Fruit fly (Drosophila melanogaster) whole organism, embryonic: ENCODE results near the gene Drs.
A peak's percentile ranks its signal among the peaks of the same experiment; 100 is the strongest.

Experiments used
- Blimp-1 ChIP-seq: fragments of 200-800 bp; sonication (Bioruptor generic); optimal IDR thresholded peaks from 3 replicates; lab custom pipeline; 2018; ENCODE audit warnings: missing biosample characterization, missing genetic modification characterization, mild to moderate bottlenecking, moderate library complexity, missing genetic modification reagents
- CG10147 ChIP-seq: fragments of 200-800 bp; sonication (Bioruptor generic); optimal IDR thresholded peaks from 2 replicates; lab custom pipeline; 2019; ENCODE audit warnings: missing biosample characterization, mild to moderate bottlenecking, missing genetic modification characterization, moderate library complexity
- CG10321 ChIP-seq: fragments of 200-800 bp; sonication (Bioruptor generic); IDR thresholded peaks from 2 replicates; pipeline ENCODE4 v1.3.6; 2022; ENCODE audit warnings: missing biosample characterization, missing genetic modification characterization
- CG10654 ChIP-seq: fragments of 200-800 bp; sonication (Bioruptor generic); optimal IDR thresholded peaks from 2 replicates; lab custom pipeline; 2016; ENCODE audit warnings: missing biosample characterization, missing genetic modification characterization
- CG13624 ChIP-seq: fragments of 200-800 bp; sonication (Bioruptor generic); optimal IDR thresholded peaks from 2 replicates; lab custom pipeline; 2016; ENCODE audit warnings: missing biosample characterization, missing genetic modification characterization
- CG13775 ChIP-seq: fragments of 200-800 bp; sonication (Bioruptor generic); optimal IDR thresholded peaks from 3 replicates; lab custom pipeline; 2017; ENCODE audit warnings: missing biosample characterization, mild to moderate bottlenecking, missing genetic modification characterization
- CG14860 ChIP-seq: fragments of 200-800 bp; sonication (Bioruptor generic); IDR thresholded peaks from 3 replicates; pipeline ENCODE4 v1.3.6; 2022; ENCODE audit warnings: missing biosample characterization, missing genetic modification characterization; ENCODE audit not compliant: partially characterized antibody
- CG18619 ChIP-seq: fragments of 200-800 bp; sonication (Bioruptor generic); optimal IDR thresholded peaks from 3 replicates; lab custom pipeline; 2017; ENCODE audit warnings: missing biosample characterization, mild to moderate bottlenecking, missing genetic modification characterization
- CG2202 ChIP-seq: fragments of 200-800 bp; sonication (Bioruptor generic); optimal IDR thresholded peaks from 2 replicates; lab custom pipeline; 2018; ENCODE audit warnings: missing biosample characterization, mild to moderate bottlenecking, missing genetic modification characterization
- CG34376 ChIP-seq: fragments of 200-800 bp; sonication (Bioruptor generic); optimal IDR thresholded peaks from 2 replicates; lab custom pipeline; 2018; ENCODE audit warnings: missing biosample characterization, mild to moderate bottlenecking, missing genetic modification characterization
- CG34422 ChIP-seq: fragments of 200-800 bp; sonication (Bioruptor generic); IDR thresholded peaks from 3 replicates; pipeline ENCODE4 v1.3.6; 2022; ENCODE audit warnings: missing biosample characterization, missing genetic modification characterization
- CG4617 ChIP-seq: fragments of 200-800 bp; sonication (Bioruptor generic); optimal IDR thresholded peaks from 3 replicates; lab custom pipeline; 2016; ENCODE audit warnings: missing biosample characterization, missing genetic modification characterization, borderline replicate concordance
- CG5180 ChIP-seq: fragments of 200-800 bp; sonication (Bioruptor generic); optimal IDR thresholded peaks from 3 replicates; lab custom pipeline; 2017; ENCODE audit warnings: missing biosample characterization, missing genetic modification characterization, mild to moderate bottlenecking, moderate library complexity, missing genetic modification reagents
- CG8281 ChIP-seq: fragments of 200-800 bp; sonication (Bioruptor generic); optimal IDR thresholded peaks from 2 replicates; lab custom pipeline; 2018; ENCODE audit warnings: missing biosample characterization, mild to moderate bottlenecking, missing genetic modification characterization, moderate library complexity
- CG9817 ChIP-seq: fragments of 200-800 bp; sonication (Bioruptor generic); optimal IDR thresholded peaks from 2 replicates; lab custom pipeline; 2018; ENCODE audit warnings: missing biosample characterization, mild to moderate bottlenecking, missing genetic modification characterization, moderate library complexity
- CHES-1-like ChIP-seq: fragments of 200-800 bp; sonication (Bioruptor generic); optimal IDR thresholded peaks from 2 replicates; lab custom pipeline; 2016; ENCODE audit warnings: missing biosample characterization, missing genetic modification characterization
- CoRest ChIP-seq: fragments of 200-800 bp; sonication (Bioruptor generic); optimal IDR thresholded peaks from 3 replicates; lab custom pipeline; 2018; ENCODE audit warnings: missing biosample characterization, mild to moderate bottlenecking, missing genetic modification characterization, moderate library complexity
- Dll ChIP-seq: fragments of 200-800 bp; sonication (Bioruptor generic); IDR thresholded peaks from 4 replicates; pipeline ENCODE4 v1.3.6; 2022; ENCODE audit warnings: missing biosample characterization, missing genetic modification characterization; ENCODE audit not compliant: partially characterized antibody
- Doc2 ChIP-seq: fragments of 200-800 bp; sonication (Bioruptor generic); IDR thresholded peaks from 2 replicates; pipeline ENCODE4 v1.3.6; 2022; ENCODE audit warnings: missing biosample characterization, missing genetic modification characterization
- Doc3 ChIP-seq: fragments of 200-800 bp; sonication (Bioruptor generic); IDR thresholded peaks from 3 replicates; pipeline ENCODE4 v1.3.6; 2022; ENCODE audit warnings: missing biosample characterization, missing genetic modification characterization; ENCODE audit not compliant: partially characterized antibody
- E2f2 ChIP-seq: fragments of 200-800 bp; sonication (Bioruptor generic); IDR thresholded peaks from 2 replicates; pipeline ENCODE4 v1.3.6; 2022; ENCODE audit warnings: missing biosample characterization, missing genetic modification characterization
- Elba2 ChIP-seq: fragments of 200-800 bp; sonication (Bioruptor generic); optimal IDR thresholded peaks from 3 replicates; lab custom pipeline; 2016; ENCODE audit warnings: missing biosample characterization, missing genetic modification characterization
- Fer2 ChIP-seq: fragments of 200-800 bp; sonication (Bioruptor generic); optimal IDR thresholded peaks from 2 replicates; lab custom pipeline; 2018; ENCODE audit warnings: missing biosample characterization, mild to moderate bottlenecking, missing genetic modification characterization, moderate library complexity
- Fer3 ChIP-seq: fragments of 200-800 bp; sonication (Bioruptor generic); optimal IDR thresholded peaks from 2 replicates; lab custom pipeline; 2018; ENCODE audit warnings: missing biosample characterization, mild to moderate bottlenecking, missing genetic modification characterization, moderate library complexity
- Gsc ChIP-seq: fragments of 200-800 bp; sonication (Bioruptor generic); IDR thresholded peaks from 2 replicates; pipeline ENCODE4 v1.3.6; 2022; ENCODE audit warnings: missing biosample characterization, missing genetic modification characterization
- HmgD ChIP-seq: fragments of 200-800 bp; sonication (Bioruptor generic); optimal IDR thresholded peaks from 3 replicates; lab custom pipeline; 2016; ENCODE audit warnings: missing biosample characterization, missing genetic modification characterization
- Mrtf ChIP-seq: fragments of 200-800 bp; sonication (Bioruptor generic); IDR thresholded peaks from 3 replicates; pipeline ENCODE4 v1.3.6; 2022; ENCODE audit warnings: missing biosample characterization, missing genetic modification characterization
- NC2α ChIP-seq: fragments of 200-800 bp; sonication (Bioruptor generic); optimal IDR thresholded peaks from 2 replicates; lab custom pipeline; 2016; ENCODE audit warnings: missing biosample characterization, missing genetic modification characterization
- Six4 ChIP-seq: fragments of 200-800 bp; sonication (Bioruptor generic); optimal IDR thresholded peaks from 2 replicates; lab custom pipeline; 2016; ENCODE audit warnings: missing biosample characterization, missing genetic modification characterization
- ac ChIP-seq: fragments of 200-800 bp; sonication (Bioruptor generic); optimal IDR thresholded peaks from 3 replicates; lab custom pipeline; 2017; ENCODE audit warnings: missing biosample characterization, mild to moderate bottlenecking, missing genetic modification characterization
- al ChIP-seq: fragments of 200-800 bp; sonication (Bioruptor generic); IDR thresholded peaks from 2 replicates; pipeline ENCODE4 v1.3.6; 2022; ENCODE audit warnings: missing biosample characterization, missing genetic modification characterization
- chm ChIP-seq: fragments of 200-800 bp; sonication (Bioruptor generic); IDR thresholded peaks from 2 replicates; pipeline ENCODE4 v1.3.6; 2022; ENCODE audit warnings: missing biosample characterization, missing genetic modification characterization
- cwo ChIP-seq: fragments of 200-800 bp; sonication (Bioruptor generic); optimal IDR thresholded peaks from 3 replicates; lab custom pipeline; 2017; ENCODE audit warnings: missing biosample characterization, missing genetic modification characterization, mild to moderate bottlenecking, moderate library complexity, missing genetic modification reagents
- disco-r ChIP-seq: fragments of 200-800 bp; sonication (Bioruptor generic); optimal IDR thresholded peaks from 2 replicates; lab custom pipeline; 2016; ENCODE audit warnings: missing biosample characterization, missing genetic modification characterization
- fd96Cb ChIP-seq: fragments of 200-800 bp; sonication (Bioruptor generic); optimal IDR thresholded peaks from 2 replicates; lab custom pipeline; 2018; ENCODE audit warnings: missing biosample characterization, mild to moderate bottlenecking, missing genetic modification characterization, moderate library complexity
- gsb ChIP-seq: fragments of 200-800 bp; sonication (Bioruptor generic); IDR thresholded peaks from 2 replicates; pipeline ENCODE4 v1.3.6; 2022; ENCODE audit warnings: missing biosample characterization, missing genetic modification characterization
- hbn ChIP-seq: fragments of 200-800 bp; sonication (Bioruptor generic); IDR thresholded peaks from 2 replicates; pipeline ENCODE4 v1.3.6; 2022; ENCODE audit warnings: missing biosample characterization, missing genetic modification characterization; ENCODE audit not compliant: partially characterized antibody
- hkb ChIP-seq, 2 experiments: fragments of 200-800 bp in 1 of 2; fragments of >200 bp in 1 of 2; sonication (Bioruptor generic) in 1 of 2; IDR thresholded peaks in 1 of 2; optimal IDR thresholded peaks in 1 of 2; 2 replicates each; pipeline versions ENCODE4 v1.3.6 to Lab custom; 2017 to 2022; ENCODE audit warnings: missing biosample characterization in 1 of 2, missing genetic modification characterization in 1 of 2
- inv ChIP-seq: fragments of 200-800 bp; sonication (Bioruptor generic); IDR thresholded peaks from 2 replicates; pipeline ENCODE4 v1.3.6; 2022; ENCODE audit warnings: missing biosample characterization, missing genetic modification characterization; ENCODE audit not compliant: partially characterized antibody
- org-1 ChIP-seq: fragments of 200-800 bp; sonication (Bioruptor generic); optimal IDR thresholded peaks from 2 replicates; lab custom pipeline; 2017; ENCODE audit warnings: missing biosample characterization, missing genetic modification characterization
- pho ChIP-seq: fragments of 200-800 bp; sonication (Bioruptor generic); optimal IDR thresholded peaks from 2 replicates; lab custom pipeline; 2016; ENCODE audit warnings: missing biosample characterization, missing genetic modification characterization
- pum ChIP-seq: fragments of 200-800 bp; sonication (Bioruptor generic); optimal IDR thresholded peaks from 2 replicates; lab custom pipeline; 2016; ENCODE audit warnings: missing biosample characterization, missing genetic modification characterization
- row ChIP-seq: fragments of 200-800 bp; sonication (Bioruptor generic); IDR thresholded peaks from 3 replicates; pipeline ENCODE4 v1.3.6; 2022; ENCODE audit warnings: missing biosample characterization, missing genetic modification characterization
- scrt ChIP-seq: fragments of 200-800 bp; sonication (Bioruptor generic); optimal IDR thresholded peaks from 2 replicates; lab custom pipeline; 2018; ENCODE audit warnings: missing biosample characterization, mild to moderate bottlenecking, missing genetic modification characterization, moderate library complexity
- trem ChIP-seq: fragments of 200-800 bp; optimal IDR thresholded peaks from 3 replicates; lab custom pipeline; 2019; ENCODE audit warnings: missing biosample characterization, mild to moderate bottlenecking, missing genetic modification characterization, moderate library complexity
- vvl ChIP-seq: fragments of 200-800 bp; sonication (Bioruptor generic); IDR thresholded peaks from 2 replicates; pipeline ENCODE4 v1.3.6; 2022; ENCODE audit warnings: missing biosample characterization, missing genetic modification characterization
- wdn ChIP-seq: fragments of 200-800 bp; sonication (Bioruptor generic); IDR thresholded peaks from 2 replicates; pipeline ENCODE4 v1.3.6; 2022; ENCODE audit warnings: missing biosample characterization, missing genetic modification characterization
- z ChIP-seq: fragments of 200-800 bp; sonication (Bioruptor generic); IDR thresholded peaks from 3 replicates; pipeline ENCODE4 v1.3.6; 2022; ENCODE audit warnings: missing biosample characterization, missing genetic modification characterization
- zfh1 ChIP-seq: fragments of 200-800 bp; sonication (Bioruptor generic); IDR thresholded peaks from 3 replicates; pipeline ENCODE4 v1.3.6; 2022; ENCODE audit warnings: missing biosample characterization, missing genetic modification characterization

Gene Drs

DNA sequence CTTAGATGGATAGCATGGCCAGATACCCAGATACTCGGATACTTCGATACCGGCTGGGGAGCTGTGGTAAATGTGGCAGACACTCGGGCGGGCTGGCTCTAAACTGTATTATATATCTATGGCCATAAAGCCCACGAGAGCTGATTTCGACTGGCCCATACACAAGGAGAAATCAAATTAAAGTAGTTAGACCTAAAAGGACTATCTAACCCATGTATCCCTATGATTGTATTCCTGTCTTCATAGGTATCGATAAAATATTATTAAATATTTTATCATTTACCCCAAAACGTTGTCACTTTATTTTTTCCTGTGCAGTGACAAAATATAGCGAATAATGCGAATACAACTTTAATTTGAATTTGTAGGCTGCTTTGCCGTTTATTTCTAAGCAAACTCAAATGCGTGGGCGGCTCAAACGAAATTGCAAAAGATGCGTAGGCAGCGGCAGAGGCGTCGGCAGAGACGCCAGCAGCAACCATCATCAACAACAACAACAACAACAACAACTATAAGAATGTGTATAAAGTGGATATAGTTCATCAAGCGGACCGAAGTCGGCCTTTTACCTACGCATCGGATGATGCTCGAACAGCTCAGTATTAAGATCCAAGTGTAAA, 12.6 kb downstream of the Drs start (continued):
- TF ChIP-seq CG5180 (no peak), pho (GFP tag; lab: Kevin White, UChicago) (no peak), CG10654 (GFP tag; lab: Kevin White, UChicago) (no peak), CG13624 (GFP tag; lab: Kevin White, UChicago) (no peak), Fer2 (tag; lab: Kevin White, UChicago) (peak; percentile 9), Blimp-1 (GFP tag; lab: Kevin White, UChicago) (peak; percentile 17), Doc3 (no peak), inv (GFP tag; lab: Robert Waterston, UW) (no peak), pum (GFP tag; lab: Kevin White, UChicago) (no peak), wdn (0 out of 2 replicates have a peak, but pooled peaks have one; percentile 42), E2f2 (no peak), row (GFP tag; lab: Robert Waterston, UW) (peak; percentile 43; the same call in 2 of the 3 replicates), cwo (GFP tag; lab: Kevin White, UChicago) (no peak), trem (tag; lab: Kevin White, UChicago) (no peak), CHES-1-like (GFP tag; lab: Kevin White, UChicago) (no peak), HmgD (GFP tag; lab: Kevin White, UChicago) (no peak), CG2202 (tag; lab: Kevin White, UChicago) (no peak), Mrtf (GFP tag; lab: Robert Waterston, UW) (no peak), CG4617 (GFP tag; lab: Kevin White, UChicago) (no peak), disco-r (GFP tag; lab: Kevin White, UChicago) (no peak), al (GFP tag; lab: Robert Waterston, UW) (peak; percentile 75), Doc2 (GFP tag; lab: Robert Waterston, UW) (no peak), hkb (optimal IDR thresholded peaks at IDR 0.05; lab: Kevin White, UChicago) (no peak), hkb (GFP tag; IDR thresholded peaks at IDR 0.05; lab: Robert Waterston, UW) (peak; percentile 52), org-1 (GFP tag; lab: Kevin White, UChicago) (no peak), CG8281 (no peak), hbn (GFP tag; lab: Robert Waterston, UW) (no peak), CG10321 (no peak), gsb (GFP tag; lab: Robert Waterston, UW) (peak; percentile 21; the same call in 1 of the 2 replicates), NC2α (GFP tag; lab: Kevin White, UChicago) (no peak), chm (no peak), CoRest (peak; percentile 27), zfh1 (GFP tag; lab: Robert Waterston, UW) (peak; percentile 64; the same call in 2 of the 3 replicates), CG34376 (no peak), CG13775 (GFP tag; lab: Kevin White, UChicago) (no peak), CG9817 (peak; percentile 44), z (GFP tag; lab: Robert Waterston, UW) (no peak), Elba2 (GFP tag; lab: Kevin White, UChicago) (no peak), CG10147 (GFP tag; lab: Kevin White, UChicago) (peak; percentile 54), scrt (peak; percentile 19), CG34422 (GFP tag; lab: Robert Waterston, UW) (no peak; the same call in 2 of the 3 replicates), ac (GFP tag; lab: Kevin White, UChicago) (no peak), Fer3 (tag; lab: Kevin White, UChicago) (peak; percentile 63), Dll (no peak), fd96Cb (tag; lab: Kevin White, UChicago) (peak; percentile 25), vvl (GFP tag; lab: Robert Waterston, UW) (peak; percentile 57), Gsc (no peak), Six4 (no peak), CG18619 (GFP tag; lab: Kevin White, UChicago) (no peak), CG14860 (GFP tag; lab: Robert Waterston, UW) (no peak)
